Fruit fly (Drosophila melanogaster): ENCODE measurements around the gene CG10874.
A peak's percentile ranks its signal among the peaks of the same experiment; 100 is the strongest.

- TF ChIP-seq Pif1B (GFP tag; optimal IDR thresholded peaks at IDR 0.05) (peak; percentile 1), rn (GFP tag; IDR thresholded peaks at IDR 0.05) (no peak), CG14655 (GFP tag; optimal IDR thresholded peaks at IDR 0.05) (peak; percentile 70), gl (tag; optimal IDR thresholded peaks at IDR 0.05) (no peak), CG34367 (tag; optimal IDR thresholded peaks at IDR 0.05) (no peak), Pif1A (GFP tag; optimal IDR thresholded peaks at IDR 0.05) (no peak), EcR (GFP tag; optimal IDR thresholded peaks at IDR 0.05) (no peak), CG4496 (GFP tag; IDR thresholded peaks at IDR 0.05) (no peak), CG15710 (tag; optimal IDR thresholded peaks at IDR 0.05) (no peak), CG10348 (GFP tag; IDR thresholded peaks at IDR 0.05) (no peak)
Measured at dm6 chr2L:2185373-2185772, 6.8 kb downstream of the CG10874 start.
